Fruit fly (Drosophila melanogaster) whole organism: ENCODE data around the gene Cse1.

Experiments used
- CG8478 ChIP-seq: fragments of >200 bp; optimal IDR thresholded peaks from 2 replicates; lab custom pipeline; 2018; ENCODE audit warnings: inconsistent platforms
- Dll ChIP-seq: fragments of >200 bp; optimal IDR thresholded peaks from 2 replicates; lab custom pipeline; 2017
- pan ChIP-seq: fragments of >200 bp; optimal IDR thresholded peaks from 2 replicates; lab custom pipeline; 2017
- psq ChIP-seq: fragments of >200 bp; optimal IDR thresholded peaks from 2 replicates; lab custom pipeline; 2017
- usp ChIP-seq: fragments of >200 bp; optimal IDR thresholded peaks from 2 replicates; lab custom pipeline; 2017; ENCODE audit warnings: missing biosample characterization, missing genetic modification characterization, mixed read lengths

- TF ChIP-seq CG8478 (lab: Kevin White, UChicago) (no peak), Dll (lab: Kevin White, UChicago) (no peak), psq (no peak), pan (lab: Kevin White, UChicago) (no peak), usp (GFP tag; lab: Kevin White, UChicago) (no peak)
These were observed 18.3 kb upstream of the Cse1 start for dm6 chr2L:16843336-16843735.
